Worm (Caenorhabditis elegans): ENCODE data around the gene Y38H6C.8.

- TF ChIP-seq F49E8.2 (tag; optimal IDR thresholded peaks at IDR 0.05; ENCODE audit: insufficient read depth) (no peak), lin-35 (GFP tag; optimal IDR thresholded peaks at IDR 0.05) (no peak)
These were observed 12.2 kb downstream of the Y38H6C.8 start, which contains the start of the genes srh-166 and Y38H6C.24 for ce11 chrV:20525816-20526459.

All from whole organism, young adult.